Fruit fly (Drosophila melanogaster): ENCODE measurements around the gene CG4367.

CG4367 gene

dm6 chr3R:20285678-20286449 is 18.9 kb downstream of the CG4367 start (continued):
- peak; percentile 76 for TF ChIP-seq Sox102F (GFP tag; optimal IDR thresholded peaks at IDR 0.05)
- peak; percentile 89; the same call in 1 of the 2 replicates for TF ChIP-seq chm (GFP tag; IDR thresholded peaks at IDR 0.05)
- peak; percentile 12 for TF ChIP-seq CoRest (tag; optimal IDR thresholded peaks at IDR 0.05)
- no peak for TF ChIP-seq yki (optimal IDR thresholded peaks at IDR 0.05)
- peak; percentile 84; the same call in 1 of the 2 replicates for TF ChIP-seq CG1024 (GFP tag; IDR thresholded peaks at IDR 0.05)
- peak; percentile 51; the same call in 1 of the 2 replicates for TF ChIP-seq H2.0 (GFP tag; IDR thresholded peaks at IDR 0.05)
- no peak for TF ChIP-seq CG2129 (GFP tag; IDR thresholded peaks at IDR 0.05; ENCODE audit: partially characterized antibody)
- TF ChIP-seq croc (GFP tag; conservative IDR thresholded peaks at IDR 0.05): no peak
- TF ChIP-seq Hr39 (optimal IDR thresholded peaks at IDR 0.05): no peak
- no peak for TF ChIP-seq esg (GFP tag; conservative IDR thresholded peaks at IDR 0.05)
- TF ChIP-seq Antp (GFP tag; optimal IDR thresholded peaks at IDR 0.05): peak; percentile 55
- TF ChIP-seq grau (tag; optimal IDR thresholded peaks at IDR 0.05): peak; percentile 18
- no peak for TF ChIP-seq seq (GFP tag; IDR thresholded peaks at IDR 0.05)
- TF ChIP-seq CG7987 (GFP tag; optimal IDR thresholded peaks at IDR 0.05): peak; percentile 92
- peak; percentile 14; the same call in 1 of the 2 replicates for TF ChIP-seq CG14667 (GFP tag; IDR thresholded peaks at IDR 0.05)
- TF ChIP-seq CG1233 (GFP tag; optimal IDR thresholded peaks at IDR 0.05): peak; percentile 14
- TF ChIP-seq sim (GFP tag; IDR thresholded peaks at IDR 0.05): no peak
- peak; percentile 50; the same call in 2 of the 3 replicates for TF ChIP-seq Optix (GFP tag; IDR thresholded peaks at IDR 0.05)
- peak; percentile 39 for TF ChIP-seq Sox100B (GFP tag; optimal IDR thresholded peaks at IDR 0.05)
- TF ChIP-seq CG10267 (tag; optimal IDR thresholded peaks at IDR 0.05): no peak
- peak; percentile 78 for TF ChIP-seq CG5953 (GFP tag; IDR thresholded peaks at IDR 0.05)
- no peak for TF ChIP-seq CG9932 (GFP tag; IDR thresholded peaks at IDR 0.05)
- no peak for TF ChIP-seq CG2120 (GFP tag; optimal IDR thresholded peaks at IDR 0.05)
- no peak for TF ChIP-seq amos (GFP tag; IDR thresholded peaks at IDR 0.05; ENCODE audit: partially characterized antibody)
- TF ChIP-seq ci (GFP tag; IDR thresholded peaks at IDR 0.05): peak; percentile 94
- TF ChIP-seq CG12219 (GFP tag; optimal IDR thresholded peaks at IDR 0.05): peak; percentile 44
- TF ChIP-seq Pdp1 (GFP tag; optimal IDR thresholded peaks at IDR 0.05): peak in 1 of 2 experiments; percentile 63
- TF ChIP-seq CG11093 (GFP tag; IDR thresholded peaks at IDR 0.05): peak; percentile 45; the same call in 1 of the 3 replicates
- peak; percentile 51 for TF ChIP-seq CG43689 (GFP tag; IDR thresholded peaks at IDR 0.05)
- no peak for TF ChIP-seq Ada2b (GFP tag; IDR thresholded peaks at IDR 0.05)
- peak; percentile 25; the same call in 1 of the 2 replicates for TF ChIP-seq Ptx1 (GFP tag; IDR thresholded peaks at IDR 0.05)
- peak; percentile 66 for TF ChIP-seq CG10209 (GFP tag; optimal IDR thresholded peaks at IDR 0.05)
- TF ChIP-seq usp (GFP tag; optimal IDR thresholded peaks at IDR 0.05): no peak
- TF ChIP-seq CG8281 (tag; optimal IDR thresholded peaks at IDR 0.05): peak; percentile 55
- peak; percentile 48 for TF ChIP-seq CG8944 (GFP tag; optimal IDR thresholded peaks at IDR 0.05)
- TF ChIP-seq CG7271 (tag; optimal IDR thresholded peaks at IDR 0.05): no peak
- TF ChIP-seq CG7372 (GFP tag; IDR thresholded peaks at IDR 0.05): peak; percentile 29; the same call in 1 of the 2 replicates
- TF ChIP-seq NFAT (GFP tag; IDR thresholded peaks at IDR 0.05): no peak
- TF ChIP-seq fd102C (GFP tag; optimal IDR thresholded peaks at IDR 0.05): no peak
- TF ChIP-seq Spps (tag; optimal IDR thresholded peaks at IDR 0.05): peak; percentile 58
- TF ChIP-seq jing (GFP tag; optimal IDR thresholded peaks at IDR 0.05): no peak
- peak; percentile 38 for TF ChIP-seq CG6689 (GFP tag; IDR thresholded peaks at IDR 0.05)
- TF ChIP-seq CG4360 (GFP tag; IDR thresholded peaks at IDR 0.05): peak; percentile 45; the same call in 1 of the 2 replicates
- TF ChIP-seq CrebB (tag; optimal IDR thresholded peaks at IDR 0.05): peak; percentile 19
- no peak for TF ChIP-seq HmgD (GFP tag; optimal IDR thresholded peaks at IDR 0.05)
- no peak for TF ChIP-seq sna (GFP tag; IDR thresholded peaks at IDR 0.05; ENCODE audit: partially characterized antibody)
- no peak for TF ChIP-seq ftz-f1 (GFP tag; optimal IDR thresholded peaks at IDR 0.05)
- peak; percentile 22 for TF ChIP-seq HmgZ (tag; optimal IDR thresholded peaks at IDR 0.05)
- peak; percentile 49 for TF ChIP-seq CG12391 (tag; optimal IDR thresholded peaks at IDR 0.05)
- peak; percentile 69 for TF ChIP-seq CG15696 (tag; optimal IDR thresholded peaks at IDR 0.05)
